Worm (Caenorhabditis elegans): ENCODE results near the gene F36H12.10.
"Not testable (repeated sequence)": the region's sequence is repeated elsewhere in the genome, so short reads cannot be mapped to it uniquely, and the experiment has no call there.

Gene F36H12.10

DNA sequence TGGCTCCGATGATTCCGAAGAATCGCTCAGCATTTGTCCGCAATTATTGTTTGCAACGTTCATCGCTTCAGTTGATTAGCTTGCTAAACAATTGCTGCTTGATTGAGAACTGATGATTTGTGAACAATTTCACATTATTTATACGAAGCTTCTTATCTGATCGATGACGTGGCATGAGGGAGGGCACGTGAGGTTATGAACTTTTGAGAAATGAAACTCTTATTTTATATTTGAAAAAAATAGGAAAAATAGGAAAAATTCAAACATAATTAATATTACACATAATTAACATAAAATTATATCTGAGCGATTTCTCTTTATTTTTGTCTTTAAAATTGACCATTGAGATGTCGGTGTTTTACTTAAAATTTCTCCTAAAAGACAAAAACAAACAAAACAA is at the start of gene F36H12.10:
Gene F36H12.10, minus strand, starts transcription at position 101 of the 400 bp plus-strand sequence.
- not testable (repeated sequence) for TF ChIP-seq nhr-84, xbp-1, nhr-237 (tag; optimal IDR thresholded peaks at IDR 0.05)

DNA sequence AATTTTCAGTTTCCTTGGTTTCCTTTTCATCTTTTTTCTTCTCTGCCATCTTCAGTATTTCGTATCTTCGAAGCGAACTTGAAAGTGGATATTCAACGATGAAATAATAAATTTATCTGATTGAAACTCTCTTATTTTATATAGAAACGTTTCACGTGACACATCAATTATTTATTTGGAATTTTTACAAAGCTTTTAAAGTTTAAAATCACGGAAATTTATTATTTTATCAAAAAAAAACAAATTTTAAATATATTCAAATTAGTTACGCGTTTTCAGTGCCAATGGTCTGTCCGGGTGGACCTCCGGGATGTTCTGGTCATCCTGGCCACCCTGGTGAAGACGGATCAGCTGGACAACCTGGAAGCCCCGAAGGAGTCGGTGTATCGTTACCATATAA is 48.5 kb upstream of the F36H12.10 start, which contains the start of gene ZK354.7:
Gene ZK354.7, minus strand, starts transcription at position 101 of the 400 bp plus-strand sequence.
- TF ChIP-seq mep-1 (tag; optimal IDR thresholded peaks at IDR 0.05) (no peak), pag-3 (tag; optimal IDR thresholded peaks at IDR 0.05; ENCODE audit: borderline replicate concordance, insufficient read depth) (no peak), nhr-12 (tag; optimal IDR thresholded peaks at IDR 0.05) (no peak), pax-3 (tag; optimal IDR thresholded peaks at IDR 0.05) (no peak), unc-130 (tag; optimal IDR thresholded peaks at IDR 0.05) (no peak), nhr-20 (tag; optimal IDR thresholded peaks at IDR 0.05) (no peak), C34B4.2 (tag; optimal IDR thresholded peaks at IDR 0.05) (no peak), elt-3 (tag; optimal IDR thresholded peaks at IDR 0.05) (no peak), C04F5.9 (tag; optimal IDR thresholded peaks at IDR 0.05) (no peak), egl-27 (tag; optimal IDR thresholded peaks at IDR 0.05) (no peak), swsn-7 (tag; optimal IDR thresholded peaks at IDR 0.05) (no peak), dpl-1 (GFP tag; optimal IDR thresholded peaks at IDR 0.05) (no peak), mdl-1 (tag; optimal IDR thresholded peaks at IDR 0.05) (no peak), ceh-82 (tag; optimal IDR thresholded peaks at IDR 0.05) (no peak)

DNA sequence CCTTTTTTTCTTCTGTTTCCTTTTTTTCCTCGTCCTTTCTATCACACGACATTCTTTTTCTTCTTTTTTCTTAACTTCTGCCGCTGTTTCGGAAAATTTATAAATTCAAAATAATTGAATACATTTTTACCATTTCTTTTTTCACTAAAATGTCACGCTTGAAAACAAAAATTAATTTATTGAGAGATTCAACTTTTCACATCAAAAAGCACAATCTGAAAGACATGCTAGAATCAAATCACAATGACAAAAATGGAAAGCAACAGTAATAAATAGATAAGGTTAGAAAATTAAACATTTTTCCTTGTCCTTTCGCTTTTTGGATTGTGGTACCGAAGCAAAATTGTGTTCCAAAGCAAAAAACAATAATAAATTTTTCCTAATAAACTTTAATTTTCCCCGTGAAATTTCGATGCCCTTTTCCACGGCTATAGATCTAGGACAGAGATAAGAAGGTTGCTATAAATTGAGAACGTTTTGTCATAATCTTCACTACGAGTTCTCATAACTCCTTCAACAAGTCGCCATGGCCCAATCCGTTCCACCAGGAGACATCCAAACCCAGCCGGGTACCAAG is 42.9 kb upstream of the F36H12.10 start, which contains the start of the genes ZK354.6 and msp-113:
Gene ZK354.6, minus strand, starts transcription at position 101 of the 577 bp plus-strand sequence.
Gene msp-113, plus strand, starts transcription at position 527 of the 577 bp plus-strand sequence.
- no peak for TF ChIP-seq nhr-19 (GFP tag; conservative IDR thresholded peaks at IDR 0.05)
- no peak for TF ChIP-seq vab-15 (tag; optimal IDR thresholded peaks at IDR 0.05)
- TF ChIP-seq snu-23 (GFP tag; optimal IDR thresholded peaks at IDR 0.05) = no peak
- TF ChIP-seq nhr-47 (tag; optimal IDR thresholded peaks at IDR 0.05) = no peak
- no peak for TF ChIP-seq ceh-90 (tag; optimal IDR thresholded peaks at IDR 0.05)

DNA sequence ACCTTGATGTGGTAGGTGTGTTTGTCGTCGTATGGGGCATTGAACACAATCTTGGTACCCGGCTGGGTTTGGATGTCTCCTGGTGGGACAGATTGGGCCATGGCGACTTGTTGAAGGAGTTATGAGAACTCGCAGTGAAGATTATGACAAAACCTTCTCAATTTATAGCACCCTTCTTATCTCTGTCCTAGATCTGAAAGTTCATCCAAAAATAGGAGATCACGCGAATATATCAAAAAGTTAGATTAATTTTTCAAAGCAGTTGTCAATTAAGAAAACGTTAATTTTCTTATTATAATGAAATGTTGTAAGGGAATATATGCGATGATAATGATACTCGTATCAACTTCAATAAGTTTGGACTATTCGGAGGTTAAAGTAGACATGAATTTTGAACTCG is 40.7 kb upstream of the F36H12.10 start, which contains the start of gene msp-51:
Gene msp-51, minus strand, starts transcription at position 101 of the 400 bp plus-strand sequence.
- TF ChIP-seq efl-1 (optimal IDR thresholded peaks at IDR 0.05); efl-1 (GFP tag; optimal IDR thresholded peaks at IDR 0.05 in 1 of 2); lin-35 (GFP tag; optimal IDR thresholded peaks at IDR 0.05); lir-3 (tag; optimal IDR thresholded peaks at IDR 0.05; ENCODE audit: poor library complexity): not testable (repeated sequence)

DNA sequence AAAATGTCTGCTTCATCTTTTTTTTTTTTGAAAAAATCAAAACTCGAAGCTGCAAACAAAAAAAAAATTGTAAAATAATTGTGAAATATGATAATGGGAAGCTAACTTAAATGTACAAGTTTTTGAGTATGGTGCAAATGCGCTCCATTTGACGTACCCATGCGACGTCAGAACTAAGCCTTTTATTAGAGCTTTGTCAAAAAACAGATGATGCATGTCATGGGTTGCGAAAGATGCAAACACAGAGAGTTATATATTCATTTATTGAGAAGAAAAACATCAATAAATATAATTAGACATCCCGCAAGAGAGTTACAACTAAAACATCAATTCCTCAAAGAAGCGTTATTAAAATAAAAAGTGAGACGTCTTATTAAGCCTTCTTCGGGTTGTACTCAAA is 39.9 kb upstream of the F36H12.10 start:
- no peak for TF ChIP-seq efl-1 (optimal IDR thresholded peaks at IDR 0.05)
- TF ChIP-seq efl-1 (GFP tag; optimal IDR thresholded peaks at IDR 0.05 in 1 of 2) = peak in 1 of 2 experiments; percentile 54
- TF ChIP-seq dsc-1 (tag; optimal IDR thresholded peaks at IDR 0.05) = peak; percentile 58
- no peak for TF ChIP-seq hlh-4 (tag; optimal IDR thresholded peaks at IDR 0.05)

DNA sequence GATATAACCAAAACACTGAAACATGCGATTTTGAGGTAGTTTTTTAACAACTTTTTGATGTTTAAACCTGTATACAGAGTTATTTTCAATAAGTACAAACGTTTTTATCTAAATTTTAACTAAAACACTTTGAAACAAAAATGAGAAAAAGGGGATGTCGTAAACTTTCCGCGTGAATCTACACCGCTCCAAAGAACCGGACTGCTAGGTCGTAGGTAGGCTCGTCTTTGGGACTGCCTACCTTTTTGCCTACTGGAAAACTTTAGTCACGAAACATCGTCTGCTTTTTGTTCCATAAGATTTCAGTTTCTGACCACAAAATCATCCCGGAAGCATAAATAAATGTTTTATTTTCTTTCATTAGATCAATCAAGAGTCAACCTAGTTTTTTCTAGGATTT is 36.6 kb upstream of the F36H12.10 start:
- TF ChIP-seq pax-3 (tag; optimal IDR thresholded peaks at IDR 0.05) (no peak), ama-1 (optimal IDR thresholded peaks at IDR 0.05) (no peak), hlh-17 (GFP tag; optimal IDR thresholded peaks at IDR 0.05; ENCODE audit: borderline replicate concordance) (no peak), skn-1 (tag; optimal IDR thresholded peaks at IDR 0.05) (no peak), C04F5.9 (tag; optimal IDR thresholded peaks at IDR 0.05) (no peak), egl-27 (tag; optimal IDR thresholded peaks at IDR 0.05) (no peak), efl-3 (GFP tag; optimal IDR thresholded peaks at IDR 0.05) (no peak), dsc-1 (tag; optimal IDR thresholded peaks at IDR 0.05) (no peak), nhr-71 (tag; optimal IDR thresholded peaks at IDR 0.05) (no peak), dpl-1 (GFP tag; optimal IDR thresholded peaks at IDR 0.05) (no peak), ces-1 (GFP tag; optimal IDR thresholded peaks at IDR 0.05) (no peak), tlp-1 (tag; optimal IDR thresholded peaks at IDR 0.05) (no peak), lir-3 (tag; optimal IDR thresholded peaks at IDR 0.05; ENCODE audit: poor library complexity) (no peak), pqm-1 (tag; optimal IDR thresholded peaks at IDR 0.05) (no peak), ets-5 (GFP tag; IDR thresholded peaks at IDR 0.05) (no peak)
